Fruit fly (Drosophila melanogaster): Measurements from ENCODE around the gene LManVI.

The LManVI gene

DNA sequence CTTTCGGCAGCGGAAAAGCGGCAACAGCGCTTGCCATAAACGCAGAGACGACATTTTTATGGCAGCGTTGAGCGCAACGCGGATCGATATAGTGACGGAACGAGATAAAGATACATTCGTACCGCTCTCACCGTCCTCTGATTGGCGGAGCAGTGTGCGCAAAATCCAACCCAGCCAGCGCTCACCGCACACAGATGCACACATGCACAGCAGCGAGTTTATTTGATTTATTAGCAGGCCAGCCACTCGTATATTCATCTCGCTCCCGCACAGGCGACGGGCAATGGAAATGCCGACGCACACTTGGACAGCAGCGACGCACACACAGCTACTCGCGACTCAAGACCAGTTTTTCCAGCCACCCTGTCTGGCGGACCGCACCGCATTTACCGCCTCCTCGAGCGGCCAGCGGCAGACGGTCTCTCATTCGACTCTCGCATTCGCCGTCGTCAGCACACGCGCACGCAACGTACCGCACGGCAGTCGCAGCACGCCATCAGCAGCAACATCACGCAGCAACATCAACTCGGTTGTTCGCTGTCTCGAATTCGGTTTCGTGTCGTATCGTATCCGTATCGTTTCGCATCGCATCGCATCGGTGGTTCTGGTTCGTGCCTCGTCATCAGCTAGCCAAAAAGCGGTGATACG, 44.3 kb upstream of the LManVI start, which contains the start of gene SoxN (continued):
- peak; percentile 12 for TF ChIP-seq HmgD (GFP tag; optimal IDR thresholded peaks at IDR 0.05)
- peak; percentile 96 for TF ChIP-seq Jarid2 (GFP tag; optimal IDR thresholded peaks at IDR 0.05)
- peak; percentile 61 for TF ChIP-seq CoRest (tag; optimal IDR thresholded peaks at IDR 0.05)
- no peak for TF ChIP-seq Hand (GFP tag; optimal IDR thresholded peaks at IDR 0.05)
- TF ChIP-seq inv (GFP tag; IDR thresholded peaks at IDR 0.05; ENCODE audit: partially characterized antibody), result peak; percentile 25; the same call in 1 of the 2 replicates
- TF ChIP-seq jumu (GFP tag; optimal IDR thresholded peaks at IDR 0.05), result no peak
- TF ChIP-seq sd (tag; optimal IDR thresholded peaks at IDR 0.05), result peak; percentile 90
- peak; percentile 66; the same call in 3 of the 4 replicates for TF ChIP-seq Dll (GFP tag; IDR thresholded peaks at IDR 0.05; ENCODE audit: partially characterized antibody)
- peak; percentile 15 for TF ChIP-seq NK7.1 (GFP tag; optimal IDR thresholded peaks at IDR 0.05)
- peak; percentile 33 for TF ChIP-seq CG12299 (tag; optimal IDR thresholded peaks at IDR 0.05)
- TF ChIP-seq CG7839 (tag; optimal IDR thresholded peaks at IDR 0.05), result peak; percentile 5
- peak; percentile 100 for TF ChIP-seq cg (GFP tag; optimal IDR thresholded peaks at IDR 0.05)
- no peak for TF ChIP-seq tio (GFP tag; optimal IDR thresholded peaks at IDR 0.05)
- peak; percentile 75; the same call in 2 of the 3 replicates for TF ChIP-seq CG6175 (GFP tag; IDR thresholded peaks at IDR 0.05)
- TF ChIP-seq Hr51 (GFP tag; optimal IDR thresholded peaks at IDR 0.05), result no peak
- TF ChIP-seq CG11504 (tag; optimal IDR thresholded peaks at IDR 0.05), result peak; percentile 89
- TF ChIP-seq Nf-YC (tag; optimal IDR thresholded peaks at IDR 0.05), result peak; percentile 100
- TF ChIP-seq Nf-YB (GFP tag; optimal IDR thresholded peaks at IDR 0.05), result peak; percentile 100
- 0 out of 2 replicates have a peak, but pooled peaks have one; percentile 14 for TF ChIP-seq ato (GFP tag; IDR thresholded peaks at IDR 0.05; ENCODE audit: partially characterized antibody)
- peak; percentile 46; the same call in 1 of the 3 replicates for TF ChIP-seq CG6791 (GFP tag; IDR thresholded peaks at IDR 0.05; ENCODE audit: partially characterized antibody)
- no peak for TF ChIP-seq shn (GFP tag; optimal IDR thresholded peaks at IDR 0.05)
- peak; percentile 54; the same call in 2 of the 3 replicates for TF ChIP-seq CG16813 (GFP tag; IDR thresholded peaks at IDR 0.05; ENCODE audit: partially characterized antibody)
- TF ChIP-seq CG3281 (GFP tag; optimal IDR thresholded peaks at IDR 0.05), result peak; percentile 16
- TF ChIP-seq Xrp1 (GFP tag; IDR thresholded peaks at IDR 0.05), result peak; percentile 3; the same call in 1 of the 2 replicates
- TF ChIP-seq ERR (GFP tag; optimal IDR thresholded peaks at IDR 0.05), result no peak
- TF ChIP-seq CG11456 (GFP tag; IDR thresholded peaks at IDR 0.05), result no peak
- TF ChIP-seq CG7963 (GFP tag; IDR thresholded peaks at IDR 0.05; ENCODE audit: partially characterized antibody), result 0 out of 3 replicates have a peak, but pooled peaks have one; percentile 23
- TF ChIP-seq Ptx1 (GFP tag; IDR thresholded peaks at IDR 0.05), result 0 out of 2 replicates have a peak, but pooled peaks have one; percentile 20
- peak; percentile 42 for TF ChIP-seq CG3838 (GFP tag; optimal IDR thresholded peaks at IDR 0.05)
- TF ChIP-seq sug (tag; optimal IDR thresholded peaks at IDR 0.05), result no peak
- peak; percentile 32; the same call in 1 of the 2 replicates for TF ChIP-seq Awh (GFP tag; IDR thresholded peaks at IDR 0.05)
- TF ChIP-seq CG2202 (tag; optimal IDR thresholded peaks at IDR 0.05), result peak; percentile 7
- peak; percentile 40 for TF ChIP-seq HmgZ (tag; optimal IDR thresholded peaks at IDR 0.05)
- TF ChIP-seq zen2 (GFP tag; IDR thresholded peaks at IDR 0.05; ENCODE audit: partially characterized antibody), result peak; percentile 45; the same call in 2 of the 3 replicates
- peak; percentile 88 for TF ChIP-seq HLHmδ (GFP tag; optimal IDR thresholded peaks at IDR 0.05)
- no peak for TF ChIP-seq CG4404 (GFP tag; IDR thresholded peaks at IDR 0.05)
- TF ChIP-seq unpg (GFP tag; optimal IDR thresholded peaks at IDR 0.05), result peak; percentile 3
- peak; percentile 35 for TF ChIP-seq CG9727 (GFP tag; optimal IDR thresholded peaks at IDR 0.05)
- TF ChIP-seq CG6854 (GFP tag; optimal IDR thresholded peaks at IDR 0.05), result no peak
- peak; percentile 32; the same call in 1 of the 2 replicates for TF ChIP-seq slbo (GFP tag; IDR thresholded peaks at IDR 0.05)
- TF ChIP-seq phol (tag; optimal IDR thresholded peaks at IDR 0.05), result peak; percentile 52
- no peak for TF ChIP-seq Dek (tag; optimal IDR thresholded peaks at IDR 0.05)

Data from whole organism, embryonic.